Fruit fly (Drosophila melanogaster): ENCODE results near the gene bab1.
A peak's percentile ranks its signal among the peaks of the same experiment; 100 is the strongest.

The bab1 gene

DNA sequence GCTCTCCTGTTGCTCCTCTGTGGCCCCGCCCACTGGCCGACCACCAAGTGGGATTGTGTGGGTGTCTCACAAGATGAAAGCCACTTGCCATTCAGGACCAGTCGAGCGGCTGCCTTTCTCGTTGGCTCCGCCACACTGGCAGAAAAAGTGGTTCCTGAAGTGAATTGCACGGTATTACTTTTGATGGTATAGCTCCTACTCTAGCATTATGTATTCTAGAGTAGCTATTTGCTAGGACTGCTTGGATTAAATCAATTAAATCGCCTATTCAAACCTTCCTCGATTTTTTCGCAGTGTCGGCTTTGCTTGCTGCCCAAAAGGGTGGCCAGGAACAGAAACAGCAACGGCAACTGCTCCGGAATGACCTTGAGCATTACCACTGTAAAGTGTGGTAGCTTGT, 38.5 kb upstream of the bab1 start:
- TF ChIP-seq Dfd (GFP tag; optimal IDR thresholded peaks at IDR 0.05) (no peak), Hnf4 (GFP tag; optimal IDR thresholded peaks at IDR 0.05) (no peak), Sp1 (GFP tag; optimal IDR thresholded peaks at IDR 0.05) (no peak), dmrt93B (GFP tag; optimal IDR thresholded peaks at IDR 0.05) (peak; percentile 0), fru (GFP tag; optimal IDR thresholded peaks at IDR 0.05) (no peak), psq (GFP tag; optimal IDR thresholded peaks at IDR 0.05) (no peak), h (GFP tag; optimal IDR thresholded peaks at IDR 0.05) (peak; percentile 46), HLH106 (tag; optimal IDR thresholded peaks at IDR 0.05) (peak; percentile 47), dsf (GFP tag; optimal IDR thresholded peaks at IDR 0.05; ENCODE audit: borderline replicate concordance) (no peak), Dif (GFP tag; optimal IDR thresholded peaks at IDR 0.05; ENCODE audit: partially characterized antibody) (no peak), Myc (optimal IDR thresholded peaks at IDR 0.05) (no peak), Hr83 (GFP tag; optimal IDR thresholded peaks at IDR 0.05; ENCODE audit: poor library complexity, severe bottlenecking) (no peak), Rel (GFP tag; optimal IDR thresholded peaks at IDR 0.05) (no peak), Rel (tag; optimal IDR thresholded peaks at IDR 0.05) (no peak), lola (GFP tag; optimal IDR thresholded peaks at IDR 0.05) (no peak), CG32264 (GFP tag; optimal IDR thresholded peaks at IDR 0.05) (no peak), rgr (GFP tag; optimal IDR thresholded peaks at IDR 0.05) (no peak), usp (GFP tag; optimal IDR thresholded peaks at IDR 0.05) (no peak), N (GFP tag; optimal IDR thresholded peaks at IDR 0.05) (no peak), jim (GFP tag; optimal IDR thresholded peaks at IDR 0.05) (no peak), Mio (GFP tag; optimal IDR thresholded peaks at IDR 0.05) (no peak), tai (GFP tag; optimal IDR thresholded peaks at IDR 0.05) (no peak), CG9705 (GFP tag; optimal IDR thresholded peaks at IDR 0.05) (no peak), Abd-B (GFP tag; optimal IDR thresholded peaks at IDR 0.05) (no peak), sv (GFP tag; optimal IDR thresholded peaks at IDR 0.05) (no peak), Hr78 (GFP tag; optimal IDR thresholded peaks at IDR 0.05) (no peak)

DNA sequence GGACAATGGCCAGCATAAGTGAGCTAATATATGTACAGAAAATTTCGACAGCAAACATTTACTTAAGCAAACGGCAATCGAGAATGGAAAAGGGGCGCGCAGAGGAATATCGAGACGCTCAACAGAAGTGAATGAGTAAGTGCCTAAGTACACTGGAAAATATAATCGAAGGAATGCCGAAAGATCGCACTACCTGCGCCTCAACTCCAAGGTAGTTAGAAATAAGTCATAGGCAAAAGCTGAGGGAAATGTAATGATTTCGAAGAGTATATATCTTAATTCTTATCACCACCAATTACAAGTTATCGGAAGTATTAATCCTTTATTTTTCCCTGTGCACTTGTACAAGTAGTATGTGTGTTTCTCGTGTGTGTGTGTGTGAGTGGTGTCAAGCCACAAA, 36.6 kb upstream of the bab1 start:
- TF ChIP-seq Dif (GFP tag; optimal IDR thresholded peaks at IDR 0.05; ENCODE audit: partially characterized antibody) (no peak), CrebA (GFP tag; optimal IDR thresholded peaks at IDR 0.05; ENCODE audit: borderline replicate concordance) (no peak), woc (GFP tag; optimal IDR thresholded peaks at IDR 0.05) (no peak), Vsx2 (GFP tag; optimal IDR thresholded peaks at IDR 0.05; ENCODE audit: partially characterized antibody) (no peak), br (GFP tag; optimal IDR thresholded peaks at IDR 0.05) (no peak), OdsH (GFP tag; optimal IDR thresholded peaks at IDR 0.05) (no peak), N (GFP tag; optimal IDR thresholded peaks at IDR 0.05) (no peak)

DNA sequence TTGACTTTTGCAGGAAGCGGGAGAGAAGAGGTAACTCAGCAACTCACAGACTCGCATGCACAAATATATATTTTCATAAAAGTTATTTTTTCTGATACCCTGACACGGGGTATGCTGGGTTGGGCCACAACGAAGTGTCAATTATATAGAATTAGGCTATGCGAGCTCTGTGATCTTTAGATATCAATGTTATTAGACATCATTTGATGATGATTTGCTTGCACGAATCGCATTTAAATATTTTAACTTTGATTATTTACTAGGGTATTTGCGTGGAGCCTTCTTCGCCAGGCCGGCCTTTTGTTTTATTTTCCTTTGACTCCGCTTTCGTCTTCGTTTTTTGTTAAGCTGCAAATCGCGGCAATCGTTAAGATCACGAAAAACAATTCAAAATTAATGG, 28.7 kb upstream of the bab1 start:
- TF ChIP-seq psq (GFP tag; optimal IDR thresholded peaks at IDR 0.05): peak; percentile 77
- peak; percentile 84 for TF ChIP-seq br (GFP tag; optimal IDR thresholded peaks at IDR 0.05)
- TF ChIP-seq Myc (optimal IDR thresholded peaks at IDR 0.05): no peak
- TF ChIP-seq foxo (GFP tag; optimal IDR thresholded peaks at IDR 0.05): peak in 1 of 2 experiments; percentile 82
- no peak for TF ChIP-seq pan (optimal IDR thresholded peaks at IDR 0.05)
- TF ChIP-seq CG32264 (GFP tag; optimal IDR thresholded peaks at IDR 0.05): peak; percentile 54
- TF ChIP-seq sv (GFP tag; optimal IDR thresholded peaks at IDR 0.05): no peak
- no peak for TF ChIP-seq Vsx2 (GFP tag; optimal IDR thresholded peaks at IDR 0.05; ENCODE audit: partially characterized antibody)
- TF ChIP-seq Rel (GFP tag; optimal IDR thresholded peaks at IDR 0.05): no peak
- TF ChIP-seq Rel (tag; optimal IDR thresholded peaks at IDR 0.05): no peak
- TF ChIP-seq OdsH (GFP tag; optimal IDR thresholded peaks at IDR 0.05): peak; percentile 81
- TF ChIP-seq Sp1 (GFP tag; optimal IDR thresholded peaks at IDR 0.05): peak; percentile 79
- TF ChIP-seq CG9705 (GFP tag; optimal IDR thresholded peaks at IDR 0.05): no peak
- no peak for TF ChIP-seq jim (GFP tag; optimal IDR thresholded peaks at IDR 0.05)
- no peak for TF ChIP-seq Dif (GFP tag; optimal IDR thresholded peaks at IDR 0.05; ENCODE audit: partially characterized antibody)
- TF ChIP-seq sage (GFP tag; optimal IDR thresholded peaks at IDR 0.05): peak; percentile 62
- TF ChIP-seq rgr (GFP tag; optimal IDR thresholded peaks at IDR 0.05): peak; percentile 79
- TF ChIP-seq dl (GFP tag; optimal IDR thresholded peaks at IDR 0.05; ENCODE audit: insufficient read depth in 1 of 2, partially characterized antibody in 2 of 2): no peak
- peak; percentile 84 for TF ChIP-seq ey (GFP tag; optimal IDR thresholded peaks at IDR 0.05)
- TF ChIP-seq GATAd (GFP tag; optimal IDR thresholded peaks at IDR 0.05): no peak
- peak; percentile 43 for TF ChIP-seq tai (GFP tag; optimal IDR thresholded peaks at IDR 0.05)
- no peak for TF ChIP-seq CrebA (GFP tag; optimal IDR thresholded peaks at IDR 0.05; ENCODE audit: borderline replicate concordance)
- no peak for TF ChIP-seq Jra (GFP tag; optimal IDR thresholded peaks at IDR 0.05)
- TF ChIP-seq usp (GFP tag; optimal IDR thresholded peaks at IDR 0.05): no peak
- no peak for TF ChIP-seq dsf (GFP tag; optimal IDR thresholded peaks at IDR 0.05; ENCODE audit: borderline replicate concordance)
- TF ChIP-seq Hr83 (GFP tag; optimal IDR thresholded peaks at IDR 0.05; ENCODE audit: poor library complexity, severe bottlenecking): no peak
- TF ChIP-seq dmrt93B (GFP tag; optimal IDR thresholded peaks at IDR 0.05): peak; percentile 69
- peak; percentile 84 for TF ChIP-seq fru (GFP tag; optimal IDR thresholded peaks at IDR 0.05)
- no peak for TF ChIP-seq N (GFP tag; optimal IDR thresholded peaks at IDR 0.05)
- no peak for TF ChIP-seq brk (GFP tag; optimal IDR thresholded peaks at IDR 0.05)
- TF ChIP-seq Abd-B (GFP tag; optimal IDR thresholded peaks at IDR 0.05): no peak
- peak; percentile 62 for TF ChIP-seq Hnf4 (GFP tag; optimal IDR thresholded peaks at IDR 0.05)
- peak; percentile 91 for TF ChIP-seq h (GFP tag; optimal IDR thresholded peaks at IDR 0.05)
- no peak for TF ChIP-seq Hr78 (GFP tag; optimal IDR thresholded peaks at IDR 0.05)
- TF ChIP-seq woc (GFP tag; optimal IDR thresholded peaks at IDR 0.05): peak; percentile 77
- no peak for TF ChIP-seq lola (GFP tag; optimal IDR thresholded peaks at IDR 0.05)
- TF ChIP-seq HLH106 (tag; optimal IDR thresholded peaks at IDR 0.05): peak; percentile 85
- TF ChIP-seq Mio (GFP tag; optimal IDR thresholded peaks at IDR 0.05): no peak
- TF ChIP-seq Dfd (GFP tag; optimal IDR thresholded peaks at IDR 0.05): no peak

Data from whole organism, wandering third instar larva.